Fruit fly (Drosophila melanogaster): ENCODE results near the gene CG18428.
A peak's percentile ranks its signal among the peaks of the same experiment; 100 is the strongest.

CG18428 gene

DNA sequence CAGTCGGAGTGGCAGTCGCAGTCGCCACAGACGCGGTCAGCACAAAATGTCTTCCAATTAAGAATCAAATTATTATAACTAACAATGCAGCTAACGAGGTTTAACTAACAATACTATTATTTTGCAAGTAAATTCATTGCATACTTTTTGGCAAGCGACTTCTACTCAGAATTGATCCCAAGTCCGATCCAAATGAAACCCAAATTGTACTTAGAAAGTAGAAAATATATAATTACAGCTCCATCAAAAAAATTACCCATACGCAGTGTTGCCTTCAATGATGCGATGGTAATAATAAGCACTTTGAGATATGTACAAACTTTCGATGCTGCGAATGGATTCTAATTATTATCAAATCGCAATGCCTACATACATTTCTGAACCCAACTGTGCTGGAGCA, 34.6 kb downstream of the CG18428 start (continued):
- TF ChIP-seq acj6 (GFP tag; optimal IDR thresholded peaks at IDR 0.05): peak; percentile 58
- peak; percentile 61 for TF ChIP-seq fd59A (GFP tag; optimal IDR thresholded peaks at IDR 0.05)
- peak; percentile 45 for TF ChIP-seq CG8632 (GFP tag; optimal IDR thresholded peaks at IDR 0.05)
- peak; percentile 90 for TF ChIP-seq Eip78C (GFP tag)
- no peak for TF ChIP-seq Eip93F (GFP tag; optimal IDR thresholded peaks at IDR 0.05)
- peak; percentile 20 for TF ChIP-seq cyc (GFP tag; optimal IDR thresholded peaks at IDR 0.05)
- TF ChIP-seq lz (GFP tag; optimal IDR thresholded peaks at IDR 0.05): peak; percentile 51
- TF ChIP-seq Sox102F (GFP tag; optimal IDR thresholded peaks at IDR 0.05): no peak
- TF ChIP-seq CG6792 (GFP tag; optimal IDR thresholded peaks at IDR 0.05): peak; percentile 54
- TF ChIP-seq CG6854 (GFP tag; optimal IDR thresholded peaks at IDR 0.05): no peak
- peak; percentile 36 to 52 for TF ChIP-seq ss (GFP tag; optimal IDR thresholded peaks at IDR 0.05)
- peak; percentile 41 for TF ChIP-seq Hr39 (GFP tag; optimal IDR thresholded peaks at IDR 0.05)
- TF ChIP-seq fd85E (GFP tag; optimal IDR thresholded peaks at IDR 0.05): no peak
- peak; percentile 60 for TF ChIP-seq CG6276 (GFP tag; optimal IDR thresholded peaks at IDR 0.05)
- TF ChIP-seq CG10631 (GFP tag; optimal IDR thresholded peaks at IDR 0.05): peak; percentile 61
- TF ChIP-seq CG31627 (GFP tag; optimal IDR thresholded peaks at IDR 0.05): peak; percentile 45
- TF ChIP-seq Blimp-1 (GFP tag; optimal IDR thresholded peaks at IDR 0.05): no peak
- peak; percentile 60 for TF ChIP-seq CG3919 (GFP tag; optimal IDR thresholded peaks at IDR 0.05)
- TF ChIP-seq eg (GFP tag; IDR thresholded peaks at IDR 0.05): 0 out of 3 replicates have a peak, but pooled peaks have one; percentile 8
- no peak for TF ChIP-seq Lpt (GFP tag; optimal IDR thresholded peaks at IDR 0.05)
- peak; percentile 8 for TF ChIP-seq Sox15 (GFP tag; optimal IDR thresholded peaks at IDR 0.05)
- no peak for TF ChIP-seq CG1621 (tag; optimal IDR thresholded peaks at IDR 0.05)
- peak; percentile 56 for TF ChIP-seq Eip75B (GFP tag; optimal IDR thresholded peaks at IDR 0.05)
- TF ChIP-seq Hr38 (GFP tag; optimal IDR thresholded peaks at IDR 0.05): no peak
- TF ChIP-seq esn (GFP tag; optimal IDR thresholded peaks at IDR 0.05): peak; percentile 59
- TF ChIP-seq pdm3 (GFP tag; optimal IDR thresholded peaks at IDR 0.05): peak; percentile 49
- peak; percentile 46 for TF ChIP-seq CG10669 (GFP tag; optimal IDR thresholded peaks at IDR 0.05)
- TF ChIP-seq CG6163 (GFP tag; IDR thresholded peaks at IDR 0.05): 0 out of 3 replicates have a peak, but pooled peaks have one; percentile 22
- TF ChIP-seq Ets21C (GFP tag; optimal IDR thresholded peaks at IDR 0.05): no peak
- TF ChIP-seq dsx (GFP tag; optimal IDR thresholded peaks at IDR 0.05; ENCODE audit: poor library complexity, severe bottlenecking): no peak
- peak; percentile 68 for TF ChIP-seq CG6808 (GFP tag; optimal IDR thresholded peaks at IDR 0.05)
- peak in 1 of 2 experiments; percentile 75 for TF ChIP-seq salr (GFP tag; optimal IDR thresholded peaks at IDR 0.05)
- TF ChIP-seq CG11762 (GFP tag; optimal IDR thresholded peaks at IDR 0.05; ENCODE audit: insufficient read depth): peak; percentile 22
- peak; percentile 57 for TF ChIP-seq OdsH (GFP tag; optimal IDR thresholded peaks at IDR 0.05)

dm6 chr3R:24144542-24144941, 35.4 kb downstream of the CG18428 start:
- TF ChIP-seq CG8119 (GFP tag; IDR thresholded peaks at IDR 0.05) (peak; percentile 81), cyc (GFP tag; optimal IDR thresholded peaks at IDR 0.05) (peak; percentile 48), eg (GFP tag; IDR thresholded peaks at IDR 0.05) (peak; percentile 69), ss (GFP tag; optimal IDR thresholded peaks at IDR 0.05) (peak; percentile 72 to 95), Sox102F (GFP tag; optimal IDR thresholded peaks at IDR 0.05) (peak; percentile 45), salr (GFP tag; optimal IDR thresholded peaks at IDR 0.05) (peak; percentile 36 to 79), CG32006 (GFP tag; optimal IDR thresholded peaks at IDR 0.05) (peak; percentile 89), CG6854 (GFP tag; optimal IDR thresholded peaks at IDR 0.05) (no peak), CG11762 (GFP tag; optimal IDR thresholded peaks at IDR 0.05; ENCODE audit: insufficient read depth) (peak; percentile 58), esn (GFP tag; optimal IDR thresholded peaks at IDR 0.05) (peak; percentile 68), Blimp-1 (GFP tag; optimal IDR thresholded peaks at IDR 0.05) (no peak), Ets21C (GFP tag; optimal IDR thresholded peaks at IDR 0.05) (peak; percentile 11), CG34406 (GFP tag; optimal IDR thresholded peaks at IDR 0.05) (peak; percentile 3), svp (GFP tag) (peak; percentile 80), Eip78C (GFP tag) (peak; percentile 93), Met (GFP tag; optimal IDR thresholded peaks at IDR 0.05) (peak; percentile 57), CG6792 (GFP tag; optimal IDR thresholded peaks at IDR 0.05) (peak; percentile 31), acj6 (GFP tag; optimal IDR thresholded peaks at IDR 0.05) (peak; percentile 67), CG4318 (GFP tag; optimal IDR thresholded peaks at IDR 0.05) (peak; percentile 81), Hr38 (GFP tag; optimal IDR thresholded peaks at IDR 0.05) (no peak), CG3919 (GFP tag; optimal IDR thresholded peaks at IDR 0.05) (peak; percentile 77), CG8319 (GFP tag; optimal IDR thresholded peaks at IDR 0.05) (no peak), CG8632 (GFP tag; optimal IDR thresholded peaks at IDR 0.05) (peak; percentile 42), Ets96B (tag; optimal IDR thresholded peaks at IDR 0.05) (peak; percentile 75), dsx (GFP tag; optimal IDR thresholded peaks at IDR 0.05; ENCODE audit: poor library complexity, severe bottlenecking) (peak; percentile 60), fkh (GFP tag; optimal IDR thresholded peaks at IDR 0.05) (no peak), dac (GFP tag; optimal IDR thresholded peaks at IDR 0.05) (peak; percentile 66), CG15336 (GFP tag; IDR thresholded peaks at IDR 0.05) (peak; percentile 75), fd85E (GFP tag; optimal IDR thresholded peaks at IDR 0.05) (no peak), CG16779 (tag; optimal IDR thresholded peaks at IDR 0.05) (peak; percentile 42), vri (GFP tag; optimal IDR thresholded peaks at IDR 0.05) (peak; percentile 50), net (GFP tag; optimal IDR thresholded peaks at IDR 0.05) (peak; percentile 60)
